Fruit fly (Drosophila melanogaster) whole organism, wandering third instar larva: Measurements from ENCODE around the gene CG14341.
A peak's percentile ranks its signal among the peaks of the same experiment; 100 is the strongest.

Source experiments
- Abd-B ChIP-seq: fragments of >200 bp; optimal IDR thresholded peaks from 2 replicates; lab custom pipeline; 2017; ENCODE audit warnings: missing biosample characterization, missing genetic modification characterization
- CG32264 ChIP-seq: fragments of 200-800 bp; sonication (Bioruptor generic); optimal IDR thresholded peaks from 2 replicates; lab custom pipeline; 2016; ENCODE audit warnings: missing biosample characterization, missing genetic modification characterization
- CG9705 ChIP-seq: fragments of 200-800 bp; sonication (Bioruptor generic); optimal IDR thresholded peaks from 2 replicates; lab custom pipeline; 2018; ENCODE audit warnings: missing biosample characterization, mild to moderate bottlenecking, missing genetic modification characterization
- CrebA ChIP-seq: fragments of 200-800 bp; sonication (Bioruptor generic); optimal IDR thresholded peaks from 2 replicates; lab custom pipeline; 2016; ENCODE audit warnings: missing biosample characterization, mild to moderate bottlenecking, missing genetic modification characterization, borderline replicate concordance
- Dfd ChIP-seq: fragments of >200 bp; optimal IDR thresholded peaks from 2 replicates; lab custom pipeline; 2017; ENCODE audit warnings: missing biosample characterization, missing genetic modification characterization
- Dif ChIP-seq: fragments of 200-275, 200-300 bp; sonication (Bioruptor generic); optimal IDR thresholded peaks from 2 replicates; lab custom pipeline; 2018; ENCODE audit warnings: missing biosample characterization, missing genetic modification characterization; ENCODE audit not compliant: partially characterized antibody
- GATAd ChIP-seq: sonication (Bioruptor generic); optimal IDR thresholded peaks from 2 replicates; lab custom pipeline; 2016; ENCODE audit warnings: missing biosample characterization, missing genetic modification characterization
- HLH106 ChIP-seq: fragments of 200-800 bp; optimal IDR thresholded peaks from 3 replicates; lab custom pipeline; 2019; ENCODE audit warnings: missing biosample characterization, mild to moderate bottlenecking, missing genetic modification characterization, moderate library complexity
- Hnf4 ChIP-seq: fragments of 200-800 bp; sonication (Bioruptor generic); optimal IDR thresholded peaks from 2 replicates; lab custom pipeline; 2016; ENCODE audit warnings: missing biosample characterization, mild to moderate bottlenecking, missing genetic modification characterization
- Hr78 ChIP-seq: fragments of >200 bp; optimal IDR thresholded peaks from 2 replicates; lab custom pipeline; 2017; ENCODE audit warnings: missing biosample characterization, missing genetic modification characterization
- Hr83 ChIP-seq: fragments of 200-300 bp; sonication (Bioruptor generic); optimal IDR thresholded peaks from 2 replicates; lab custom pipeline; 2016; ENCODE audit warnings: missing biosample characterization, mild to moderate bottlenecking, missing genetic modification characterization, moderate library complexity; ENCODE audit not compliant: poor library complexity, severe bottlenecking
- Jra ChIP-seq: sonication (Bioruptor generic); optimal IDR thresholded peaks from 2 replicates; lab custom pipeline; 2016; ENCODE audit warnings: missing biosample characterization, missing genetic modification characterization
- Mio ChIP-seq: sonication (Bioruptor generic); optimal IDR thresholded peaks from 2 replicates; lab custom pipeline; 2016; ENCODE audit warnings: missing biosample characterization, missing genetic modification characterization
- Myc ChIP-seq: fragments of >200 bp; optimal IDR thresholded peaks from 2 replicates; lab custom pipeline; 2017
- N ChIP-seq: fragments of >200 bp; optimal IDR thresholded peaks from 2 replicates; lab custom pipeline; 2018; ENCODE audit warnings: missing biosample characterization, missing external identifiers, missing genetic modification characterization
- OdsH ChIP-seq: fragments of 200-800 bp; sonication (Bioruptor generic); optimal IDR thresholded peaks from 2 replicates; lab custom pipeline; 2016; ENCODE audit warnings: missing biosample characterization, mild to moderate bottlenecking, missing genetic modification characterization
- Rel ChIP-seq, 2 experiments: fragments of 200-800 bp; sonication (Bioruptor generic) in 1 of 2; optimal IDR thresholded peaks; 2 replicates in 1 of 2; 3 replicates in 1 of 2; lab custom pipeline; 2016 to 2019; ENCODE audit warnings: mild to moderate bottlenecking in 2 of 2, missing biosample characterization in 2 of 2, missing genetic modification characterization in 2 of 2, moderate library complexity in 1 of 2
- Sp1 ChIP-seq: fragments of 200-800 bp; sonication (Bioruptor generic); optimal IDR thresholded peaks from 3 replicates; lab custom pipeline; 2019; ENCODE audit warnings: missing biosample characterization, mild to moderate bottlenecking, missing genetic modification characterization, moderate library complexity
- Vsx2 ChIP-seq: fragments of 200-300, 225-300 bp; sonication (Bioruptor generic); optimal IDR thresholded peaks from 2 replicates; lab custom pipeline; 2018; ENCODE audit warnings: missing biosample characterization, missing genetic modification characterization; ENCODE audit not compliant: partially characterized antibody
- br ChIP-seq: fragments of 200-800 bp; sonication (Bioruptor generic); optimal IDR thresholded peaks from 2 replicates; lab custom pipeline; 2016; ENCODE audit warnings: missing biosample characterization, missing genetic modification characterization
- brk ChIP-seq: fragments of 200-800 bp; sonication (Bioruptor generic); optimal IDR thresholded peaks from 2 replicates; lab custom pipeline; 2016; ENCODE audit warnings: missing biosample characterization, mild to moderate bottlenecking, missing genetic modification characterization
- dl ChIP-seq, 2 experiments: fragments of 175-275, 200-275 bp in 1 of 2; fragments of 200-275 bp in 1 of 2; sonication (Bioruptor generic); optimal IDR thresholded peaks; lab custom pipeline; 2018; ENCODE audit warnings: mild to moderate bottlenecking in 2 of 2, missing biosample characterization in 2 of 2, missing genetic modification characterization in 2 of 2, moderate library complexity in 2 of 2; ENCODE audit not compliant: partially characterized antibody in 2 of 2, insufficient read depth in 1 of 2
- dmrt93B ChIP-seq: fragments of 200-800 bp; sonication (Bioruptor generic); optimal IDR thresholded peaks from 2 replicates; lab custom pipeline; 2018; ENCODE audit warnings: missing biosample characterization, mild to moderate bottlenecking, missing genetic modification characterization
- dsf ChIP-seq: sonication (Bioruptor generic); optimal IDR thresholded peaks from 2 replicates; lab custom pipeline; 2016; ENCODE audit warnings: missing biosample characterization, missing genetic modification characterization, borderline replicate concordance
- ey ChIP-seq: fragments of 200-800 bp; sonication (Bioruptor generic); optimal IDR thresholded peaks from 2 replicates; lab custom pipeline; 2016; ENCODE audit warnings: missing biosample characterization, missing genetic modification characterization
- foxo ChIP-seq, 2 experiments: fragments of 200-800 bp; sonication (Bioruptor generic); optimal IDR thresholded peaks; 2 replicates in 1 of 2; 3 replicates in 1 of 2; lab custom pipeline; 2016 to 2017; ENCODE audit warnings: missing biosample characterization in 2 of 2, missing genetic modification characterization in 2 of 2
- fru ChIP-seq: fragments of 200-800 bp; sonication (Bioruptor generic); optimal IDR thresholded peaks from 3 replicates; lab custom pipeline; 2016; ENCODE audit warnings: missing biosample characterization, mild to moderate bottlenecking, missing genetic modification characterization
- h ChIP-seq: fragments of 200-800 bp; sonication (Bioruptor generic); optimal IDR thresholded peaks from 3 replicates; lab custom pipeline; 2016; ENCODE audit warnings: missing biosample characterization, mild to moderate bottlenecking, missing genetic modification characterization
- jim ChIP-seq: fragments of 175-275, 200-325 bp; sonication (Bioruptor generic); optimal IDR thresholded peaks from 2 replicates; lab custom pipeline; 2016; ENCODE audit warnings: missing biosample characterization, mild to moderate bottlenecking, missing genetic modification characterization
- lola ChIP-seq: fragments of >200 bp; optimal IDR thresholded peaks from 2 replicates; lab custom pipeline; 2017; ENCODE audit warnings: missing biosample characterization, missing genetic modification characterization
- pan ChIP-seq: fragments of >200 bp; optimal IDR thresholded peaks from 2 replicates; lab custom pipeline; 2017
- psq ChIP-seq: fragments of 200-800 bp; sonication (Bioruptor generic); optimal IDR thresholded peaks from 3 replicates; lab custom pipeline; 2017; ENCODE audit warnings: missing biosample characterization, mild to moderate bottlenecking, missing genetic modification characterization, moderate library complexity
- rgr ChIP-seq: fragments of 200-800 bp; sonication (Bioruptor generic); optimal IDR thresholded peaks from 3 replicates; lab custom pipeline; 2016; ENCODE audit warnings: missing biosample characterization, mild to moderate bottlenecking, missing genetic modification characterization
- sage ChIP-seq: fragments of 200-800 bp; sonication (Bioruptor generic); optimal IDR thresholded peaks from 2 replicates; lab custom pipeline; 2016; ENCODE audit warnings: missing biosample characterization, mild to moderate bottlenecking, missing genetic modification characterization
- sv ChIP-seq: fragments of 200-800 bp; sonication (Bioruptor generic); optimal IDR thresholded peaks from 3 replicates; lab custom pipeline; 2016; ENCODE audit warnings: missing biosample characterization, missing genetic modification characterization
- tai ChIP-seq: sonication (Bioruptor generic); optimal IDR thresholded peaks from 2 replicates; lab custom pipeline; 2016; ENCODE audit warnings: missing biosample characterization, missing genetic modification characterization
- usp ChIP-seq: fragments of >200 bp; optimal IDR thresholded peaks from 2 replicates; lab custom pipeline; 2017; ENCODE audit warnings: missing biosample characterization, missing genetic modification characterization
- woc ChIP-seq: sonication (Bioruptor generic); optimal IDR thresholded peaks from 2 replicates; lab custom pipeline; 2016; ENCODE audit warnings: missing biosample characterization, mild to moderate bottlenecking, missing genetic modification characterization

CG14341 gene

DNA sequence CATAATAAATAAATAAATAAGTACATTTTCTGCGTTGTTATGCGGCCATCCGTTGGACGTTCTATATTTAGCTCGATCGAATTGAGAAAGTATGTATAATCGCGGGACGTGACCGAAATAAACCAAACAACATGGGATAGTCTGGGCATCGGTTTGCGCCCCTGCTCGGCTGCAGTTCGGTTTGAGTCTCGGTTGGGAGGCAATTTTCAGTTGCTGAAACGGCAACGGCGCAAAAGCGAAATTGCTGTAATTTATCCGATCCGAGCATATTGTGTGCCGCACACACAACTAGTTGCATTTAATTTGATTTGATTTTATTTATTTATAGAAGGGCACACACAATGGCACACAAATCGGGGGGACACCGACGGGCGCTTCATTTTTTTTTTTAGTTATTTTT lies 48.2 kb upstream of the CG14341 start:
- TF ChIP-seq br (GFP tag; lab: Kevin White, UChicago) (peak; percentile 0), ey (no peak), Dif (GFP tag; lab: Kevin White, UChicago) (peak; percentile 6)

DNA sequence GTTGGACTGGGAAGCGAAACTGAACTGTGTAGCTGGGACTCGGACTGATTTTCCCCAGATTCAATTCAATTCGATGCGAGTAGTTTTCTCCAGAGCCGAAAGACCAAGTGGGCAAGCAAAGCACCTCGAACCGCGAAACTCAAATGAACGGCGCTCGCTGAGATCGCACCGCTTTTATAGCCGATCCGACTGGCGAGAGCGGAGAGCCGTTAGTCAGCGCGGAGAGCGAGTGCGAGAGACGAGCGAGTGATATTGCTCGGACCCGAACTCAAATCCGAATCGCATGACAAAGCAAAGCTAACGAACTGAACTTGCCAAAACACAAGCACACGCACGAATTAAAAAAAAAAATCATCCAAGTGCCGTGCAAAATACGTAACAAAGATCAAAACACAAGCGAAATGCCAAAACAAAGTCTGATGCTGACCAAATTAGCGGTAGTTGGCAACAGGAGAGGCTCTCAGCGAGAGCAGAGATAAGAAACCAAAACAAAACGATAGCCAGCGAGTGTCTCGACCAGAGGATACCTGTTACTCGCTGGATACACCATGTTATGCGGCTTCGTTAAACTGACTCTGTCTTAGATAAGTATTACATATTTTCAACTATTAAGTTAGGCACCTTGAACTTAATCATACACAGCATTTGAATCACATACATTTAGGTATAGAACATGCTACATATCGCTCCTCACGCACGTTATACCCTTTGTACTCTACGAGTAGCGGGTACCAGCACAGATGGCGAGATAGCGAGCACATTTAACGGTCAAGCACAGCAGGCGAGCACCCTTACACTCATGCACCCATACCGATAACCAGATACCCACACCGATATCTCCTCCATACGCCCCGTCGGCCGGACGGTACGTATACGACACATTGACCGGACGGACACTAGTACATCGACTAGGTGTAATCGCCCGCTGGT lies 47.2 kb upstream of the CG14341 start:
- TF ChIP-seq sage (GFP tag; lab: Kevin White, UChicago) (peak; percentile 71), foxo (GFP tag; optimal IDR thresholded peaks at IDR 0.05; lab: Kevin White, UChicago) (peak; percentile 43 to 88), dsf (GFP tag; lab: Kevin White, UChicago) (no peak), rgr (GFP tag; lab: Kevin White, UChicago) (peak; percentile 81), Dfd (GFP tag; lab: Kevin White, UChicago) (no peak), Mio (GFP tag; lab: Kevin White, UChicago) (peak; percentile 24), CG32264 (peak; percentile 57), GATAd (GFP tag; lab: Kevin White, UChicago) (no peak), Vsx2 (GFP tag; lab: Kevin White, UChicago) (peak; percentile 73), sv (GFP tag; lab: Kevin White, UChicago) (peak; percentile 76), lola (GFP tag; lab: Kevin White, UChicago) (no peak), N (GFP tag; lab: Kevin White, UChicago) (no peak), psq (peak; percentile 87), usp (no peak), Hr78 (GFP tag; lab: Kevin White, UChicago) (no peak), ey (peak; percentile 89), Dif (GFP tag; lab: Kevin White, UChicago) (peak; percentile 88), jim (GFP tag; lab: Kevin White, UChicago) (no peak), tai (peak; percentile 86), brk (GFP tag; lab: Kevin White, UChicago) (peak; percentile 72), woc (GFP tag; lab: Kevin White, UChicago) (peak; percentile 78), HLH106 (tag; lab: Kevin White, UChicago) (peak; percentile 60), fru (GFP tag; lab: Kevin White, UChicago) (peak; percentile 86), Abd-B (GFP tag; lab: Kevin White, UChicago) (no peak), OdsH (GFP tag; lab: Kevin White, UChicago) (peak; percentile 83), CG9705 (GFP tag; lab: Kevin White, UChicago) (no peak), CrebA (GFP tag; lab: Kevin White, UChicago) (peak; percentile 65), h (peak; percentile 91), br (GFP tag; lab: Kevin White, UChicago) (peak; percentile 89), Sp1 (GFP tag; lab: Kevin White, UChicago) (peak; percentile 61), Jra (peak; percentile 71), pan (lab: Kevin White, UChicago) (peak; percentile 83), Rel (GFP tag; optimal IDR thresholded peaks at IDR 0.05; lab: Kevin White, UChicago) (peak; percentile 38), Rel (tag; optimal IDR thresholded peaks at IDR 0.05; lab: Kevin White, UChicago) (peak; percentile 51), Myc (lab: Kevin White, UChicago) (no peak), Hnf4 (GFP tag; lab: Kevin White, UChicago) (peak; percentile 81), dl (GFP tag; optimal IDR thresholded peaks at IDR 0.05; lab: Kevin White, UChicago; ENCODE audit: insufficient read depth in 1 of 2, partially characterized antibody in 2 of 2) (peak; percentile 31 to 74), dmrt93B (GFP tag; lab: Kevin White, UChicago) (peak; percentile 44), Hr83 (peak; percentile 51)
